Fruit fly (Drosophila melanogaster) S2 (cell line): Measurements from ENCODE around the gene Acbp5.

Source experiments
- CG8478 ChIP-seq: fragments of >200 bp; optimal IDR thresholded peaks from 2 replicates; lab custom pipeline; 2018
- CTCF ChIP-seq, 2 experiments: fragments of >200 bp; optimal IDR thresholded peaks; 2 replicates each; lab custom pipeline; 2018

- TF ChIP-seq CTCF (optimal IDR thresholded peaks at IDR 0.05; lab: Kevin White, UChicago) (no peak), CG8478 (lab: Kevin White, UChicago) (no peak)
Observed at dm6 chr3L:8755689-8756088, 32.7 kb downstream of the Acbp5 start, which contains the start of gene CG6576.
